In genomic region chrIII:11110756-11111155, ce11 we compare ENCODE assay signal across 5 worm cellular contexts.
TF ChIP-seq lines count a peak whose summit lies in the region.

No protein-coding gene starts in this region.

TF ChIP-seq in whole organism, L1 larva, 84 proteins besides CTCF, POLR2A, EP300 and RAD21 (continues in another document):
- TF ChIP-seq fkh-4 (tag; optimal IDR thresholded peaks at IDR 0.05; lab: Kevin White, UChicago; ENCODE audit: borderline replicate concordance), result peak; percentile 57
- TF ChIP-seq isw-1 (GFP tag; IDR thresholded peaks at IDR 0.05; lab: Robert Waterston, UW), result peak; percentile 71
- TF ChIP-seq nhr-90 (tag; optimal IDR thresholded peaks at IDR 0.05; lab: Kevin White, UChicago; ENCODE audit: poor library complexity), result peak; percentile 78
- peak; percentile 72 for TF ChIP-seq fkh-8 (tag; optimal IDR thresholded peaks at IDR 0.05; lab: Kevin White, UChicago)
- TF ChIP-seq egl-27 (tag; optimal IDR thresholded peaks at IDR 0.05; lab: Kevin White, UChicago), result no peak
- peak; percentile 79 for TF ChIP-seq unc-98 (GFP tag; IDR thresholded peaks at IDR 0.05; lab: Robert Waterston, UW)
- peak; percentile 69 for TF ChIP-seq egl-13 (tag; optimal IDR thresholded peaks at IDR 0.05; lab: Kevin White, UChicago)
- peak; percentile 88 for TF ChIP-seq efl-1 (optimal IDR thresholded peaks at IDR 0.05; lab: Kevin White, UChicago)
- TF ChIP-seq efl-1 (GFP tag; optimal IDR thresholded peaks at IDR 0.05 in 1 of 2; lab: Kevin White, UChicago), result peak; percentile 78 to 98
- TF ChIP-seq ztf-11 (tag; optimal IDR thresholded peaks at IDR 0.05; lab: Kevin White, UChicago), result peak in 1 of 2 experiments; percentile 67
- TF ChIP-seq swsn-7 (tag; optimal IDR thresholded peaks at IDR 0.05; lab: Kevin White, UChicago), result peak; percentile 77
- TF ChIP-seq nhr-71 (tag; optimal IDR thresholded peaks at IDR 0.05; lab: Kevin White, UChicago), result peak; percentile 88
- TF ChIP-seq mep-1 (tag; optimal IDR thresholded peaks at IDR 0.05; lab: Kevin White, UChicago), result peak; percentile 72
- no peak for TF ChIP-seq zag-1 (tag; optimal IDR thresholded peaks at IDR 0.05; lab: Kevin White, UChicago)
- peak in 1 of 2 experiments; percentile 20 for TF ChIP-seq mdl-1 (tag; optimal IDR thresholded peaks at IDR 0.05; lab: Kevin White, UChicago)
- TF ChIP-seq F16B12.6 (tag; optimal IDR thresholded peaks at IDR 0.05; lab: Kevin White, UChicago), result peak; percentile 59
- TF ChIP-seq nhr-85 (tag; lab: Kevin White, UChicago), result peak; percentile 70

TF ChIP-seq in whole organism, L3 larva, 47 proteins besides CTCF, POLR2A, EP300 and RAD21 (continues in another document):
- TF ChIP-seq snpc-4 (tag; optimal IDR thresholded peaks at IDR 0.05; lab: Kevin White, UChicago), result peak; percentile 56
- TF ChIP-seq pha-4 (tag; optimal IDR thresholded peaks at IDR 0.05; lab: Kevin White, UChicago), result peak; percentile 45
- TF ChIP-seq R02D3.7 (tag; optimal IDR thresholded peaks at IDR 0.05; lab: Kevin White, UChicago), result peak; percentile 40
- peak; percentile 38 for TF ChIP-seq elt-2 (tag; optimal IDR thresholded peaks at IDR 0.05; lab: Kevin White, UChicago)
- TF ChIP-seq sea-2 (GFP tag; optimal IDR thresholded peaks at IDR 0.05; lab: Kevin White, UChicago), result no peak
- no peak for TF ChIP-seq skn-1 (tag; optimal IDR thresholded peaks at IDR 0.05; lab: Kevin White, UChicago)
- TF ChIP-seq lsy-12 (tag; optimal IDR thresholded peaks at IDR 0.05; lab: Kevin White, UChicago), result peak; percentile 26
- peak; percentile 25 for TF ChIP-seq nhr-25 (tag; optimal IDR thresholded peaks at IDR 0.05; lab: Kevin White, UChicago)
- TF ChIP-seq ama-1 (optimal IDR thresholded peaks at IDR 0.05; lab: Kevin White, UChicago), result no peak
- peak; percentile 51 for TF ChIP-seq nfya-1 (tag; optimal IDR thresholded peaks at IDR 0.05; lab: Kevin White, UChicago; ENCODE audit: insufficient read depth)
- TF ChIP-seq ceh-28 (tag; optimal IDR thresholded peaks at IDR 0.05; lab: Kevin White, UChicago), result peak; percentile 25
- peak; percentile 67 for TF ChIP-seq hmg-11 (tag; optimal IDR thresholded peaks at IDR 0.05; lab: Kevin White, UChicago)
- no peak for TF ChIP-seq egl-27 (tag; optimal IDR thresholded peaks at IDR 0.05; lab: Kevin White, UChicago)
- peak; percentile 66 for TF ChIP-seq lin-15B (tag; optimal IDR thresholded peaks at IDR 0.05; lab: Kevin White, UChicago)
- TF ChIP-seq jun-1 (tag; optimal IDR thresholded peaks at IDR 0.05; lab: Kevin White, UChicago), result peak; percentile 37
- TF ChIP-seq aly-2 (tag; optimal IDR thresholded peaks at IDR 0.05; lab: Kevin White, UChicago), result no peak
- peak; percentile 64 for TF ChIP-seq nhr-23 (tag; optimal IDR thresholded peaks at IDR 0.05; lab: Kevin White, UChicago)
- TF ChIP-seq nhr-76 (tag; optimal IDR thresholded peaks at IDR 0.05; lab: Kevin White, UChicago), result no peak
- peak; percentile 18 for TF ChIP-seq lin-39 (tag; optimal IDR thresholded peaks at IDR 0.05; lab: Kevin White, UChicago)

TF ChIP-seq in whole organism, early embryonic, 17 proteins besides CTCF, POLR2A, EP300 and RAD21:
- TF ChIP-seq ceh-36 (tag; optimal IDR thresholded peaks at IDR 0.05; lab: Kevin White, UChicago) (no peak), hmbx-1 (tag; optimal IDR thresholded peaks at IDR 0.05; lab: Kevin White, UChicago) (no peak), ceh-13 (GFP tag; optimal IDR thresholded peaks at IDR 0.05; lab: Kevin White, UChicago) (no peak), pes-1 (GFP tag; IDR thresholded peaks at IDR 0.05; lab: Robert Waterston, UW) (0 out of 2 replicates have a peak, but pooled peaks have one; percentile 44), F13C5.2 (tag; optimal IDR thresholded peaks at IDR 0.05; lab: Kevin White, UChicago) (peak; percentile 36), flt-1 (GFP tag; IDR thresholded peaks at IDR 0.05; lab: Robert Waterston, UW) (0 out of 2 replicates have a peak, but pooled peaks have one; percentile 20), sea-1 (GFP tag; conservative IDR thresholded peaks at IDR 0.05; lab: Robert Waterston, UW) (0 out of 2 replicates have a peak, but pooled peaks have one; percentile 43), scrt-1 (GFP tag; IDR thresholded peaks at IDR 0.05; lab: Robert Waterston, UW) (peak; percentile 61; the same call in 1 of the 2 replicates), hmg-4 (GFP tag; optimal IDR thresholded peaks at IDR 0.05; lab: Kevin White, UChicago) (peak; percentile 14)

TF ChIP-seq in whole organism, midembryonic, 9 proteins besides CTCF, POLR2A, EP300 and RAD21:
- TF ChIP-seq cog-1 (tag; optimal IDR thresholded peaks at IDR 0.05; lab: Kevin White, UChicago), result no peak
- no peak for TF ChIP-seq med-1 (GFP tag; optimal IDR thresholded peaks at IDR 0.05; lab: Kevin White, UChicago; ENCODE audit: insufficient read depth)
- TF ChIP-seq ztf-23 (GFP tag; IDR thresholded peaks at IDR 0.05; lab: Robert Waterston, UW), result 0 out of 2 replicates have a peak, but pooled peaks have one; percentile 40
- TF ChIP-seq tab-1 (GFP tag; IDR thresholded peaks at IDR 0.05; lab: Robert Waterston, UW), result no peak
- no peak for TF ChIP-seq ztf-29 (GFP tag; IDR thresholded peaks at IDR 0.05; lab: Robert Waterston, UW)
- peak; percentile 42; the same call in 1 of the 2 replicates for TF ChIP-seq flt-1 (GFP tag; IDR thresholded peaks at IDR 0.05; lab: Robert Waterston, UW)
- TF ChIP-seq ref-1 (GFP tag; conservative IDR thresholded peaks at IDR 0.05; lab: Robert Waterston, UW), result no peak
- TF ChIP-seq klf-2 (GFP tag; conservative IDR thresholded peaks at IDR 0.05; lab: Robert Waterston, UW), result no peak
- 0 out of 2 replicates have a peak, but pooled peaks have one; percentile 5 for TF ChIP-seq T22C8.4 (GFP tag; IDR thresholded peaks at IDR 0.05; lab: Robert Waterston, UW)

TF ChIP-seq in whole organism, young adult, 124 proteins besides CTCF, POLR2A, EP300 and RAD21 (continues in another document):
- no peak for TF ChIP-seq him-1 (tag; optimal IDR thresholded peaks at IDR 0.05; lab: Kevin White, UChicago)
- TF ChIP-seq Y56A3A.18 (GFP tag; IDR thresholded peaks at IDR 0.05; lab: Robert Waterston, UW), result no peak
- TF ChIP-seq Y53G8AR.9 (GFP tag; conservative IDR thresholded peaks at IDR 0.05; lab: Robert Waterston, UW), result peak; percentile 62; the same call in 1 of the 2 replicates
- TF ChIP-seq gei-17 (GFP tag; optimal IDR thresholded peaks at IDR 0.05; lab: Kevin White, UChicago), result no peak
- peak; percentile 71 for TF ChIP-seq ekl-4 (GFP tag; IDR thresholded peaks at IDR 0.05; lab: Robert Waterston, UW)
- TF ChIP-seq ceh-40 (GFP tag; IDR thresholded peaks at IDR 0.05; lab: Robert Waterston, UW), result no peak
- TF ChIP-seq pha-4 (tag; optimal IDR thresholded peaks at IDR 0.05; lab: Kevin White, UChicago), result no peak
- TF ChIP-seq mxl-1 (tag; optimal IDR thresholded peaks at IDR 0.05; lab: Kevin White, UChicago), result no peak
- TF ChIP-seq aptf-3 (GFP tag; IDR thresholded peaks at IDR 0.05; lab: Robert Waterston, UW), result no peak
- TF ChIP-seq C17E4.6 (GFP tag; IDR thresholded peaks at IDR 0.05; lab: Robert Waterston, UW), result 0 out of 2 replicates have a peak, but pooled peaks have one; percentile 25
- no peak for TF ChIP-seq rpc-1 (optimal IDR thresholded peaks at IDR 0.05; lab: Kevin White, UChicago)
- TF ChIP-seq rpc-1 (tag; optimal IDR thresholded peaks at IDR 0.05; lab: Kevin White, UChicago), result no peak
- peak; percentile 63 for TF ChIP-seq madf-6 (GFP tag; IDR thresholded peaks at IDR 0.05; lab: Robert Waterston, UW)
- no peak for TF ChIP-seq C06A6.2 (GFP tag; conservative IDR thresholded peaks at IDR 0.05; lab: Robert Waterston, UW)
- no peak for TF ChIP-seq chd-7 (tag; optimal IDR thresholded peaks at IDR 0.05; lab: Kevin White, UChicago)
- no peak for TF ChIP-seq efl-1 (GFP tag; optimal IDR thresholded peaks at IDR 0.05; lab: Kevin White, UChicago)
- peak; percentile 65; the same call in 1 of the 2 replicates for TF ChIP-seq pbrm-1 (GFP tag; IDR thresholded peaks at IDR 0.05; lab: Robert Waterston, UW)
- TF ChIP-seq F23B12.7 (tag; optimal IDR thresholded peaks at IDR 0.05; lab: Kevin White, UChicago; ENCODE audit: insufficient read depth), result peak; percentile 48
- no peak for TF ChIP-seq F10E7.11 (tag; optimal IDR thresholded peaks at IDR 0.05; lab: Kevin White, UChicago)
- TF ChIP-seq repo-1 (tag; optimal IDR thresholded peaks at IDR 0.05; lab: Kevin White, UChicago), result peak; percentile 36
- TF ChIP-seq lsy-27 (tag; optimal IDR thresholded peaks at IDR 0.05; lab: Kevin White, UChicago; ENCODE audit: borderline replicate concordance, insufficient read depth), result no peak
- TF ChIP-seq lin-40 (tag; optimal IDR thresholded peaks at IDR 0.05; lab: Kevin White, UChicago), result peak; percentile 70
- peak; percentile 6 for TF ChIP-seq F49E8.2 (tag; optimal IDR thresholded peaks at IDR 0.05; lab: Kevin White, UChicago; ENCODE audit: insufficient read depth)
- 0 out of 2 replicates have a peak, but pooled peaks have one; percentile 39 for TF ChIP-seq attf-3 (GFP tag; conservative IDR thresholded peaks at IDR 0.05; lab: Robert Waterston, UW)
- peak; percentile 54 for TF ChIP-seq tbp1 (GFP tag; optimal IDR thresholded peaks at IDR 0.05; lab: Kevin White, UChicago)
- TF ChIP-seq rec-8 (tag; optimal IDR thresholded peaks at IDR 0.05; lab: Kevin White, UChicago), result peak in 1 of 2 experiments; percentile 1
- TF ChIP-seq ztf-28 (GFP tag; IDR thresholded peaks at IDR 0.05; lab: Robert Waterston, UW), result 0 out of 2 replicates have a peak, but pooled peaks have one; percentile 9
- TF ChIP-seq D2030.7 (GFP tag; IDR thresholded peaks at IDR 0.05; lab: Robert Waterston, UW), result peak; percentile 49; the same call in 1 of the 2 replicates
- TF ChIP-seq ceh-100 (GFP tag; IDR thresholded peaks at IDR 0.05; lab: Robert Waterston, UW), result peak; percentile 88
- 0 out of 2 replicates have a peak, but pooled peaks have one; percentile 56 for TF ChIP-seq madf-3 (GFP tag; IDR thresholded peaks at IDR 0.05; lab: Robert Waterston, UW)
- TF ChIP-seq bed-1 (GFP tag; IDR thresholded peaks at IDR 0.05; lab: Robert Waterston, UW), result no peak
- no peak for TF ChIP-seq B0019.2 (GFP tag; conservative IDR thresholded peaks at IDR 0.05; lab: Robert Waterston, UW)
- peak; percentile 99 for TF ChIP-seq hmg-1.2 (GFP tag; IDR thresholded peaks at IDR 0.05; lab: Robert Waterston, UW)
- peak; percentile 62 for TF ChIP-seq tlf-1 (GFP tag; optimal IDR thresholded peaks at IDR 0.05; lab: Kevin White, UChicago)
- TF ChIP-seq Y79H2A.3 (GFP tag; conservative IDR thresholded peaks at IDR 0.05; lab: Robert Waterston, UW), result no peak
- TF ChIP-seq F57A8.1 (GFP tag; optimal IDR thresholded peaks at IDR 0.05; lab: Kevin White, UChicago), result no peak
- TF ChIP-seq ztf-18 (tag; optimal IDR thresholded peaks at IDR 0.05; lab: Kevin White, UChicago), result peak; percentile 91
- no peak for TF ChIP-seq ama-1 (optimal IDR thresholded peaks at IDR 0.05; lab: Kevin White, UChicago)
- no peak for TF ChIP-seq ama-1 (GFP tag; optimal IDR thresholded peaks at IDR 0.05; lab: Kevin White, UChicago)
- 0 out of 2 replicates have a peak, but pooled peaks have one; percentile 16 for TF ChIP-seq hsf-1 (GFP tag; IDR thresholded peaks at IDR 0.05; lab: Robert Waterston, UW)

Comparison
In these comparisons a context has a peak if more than half of its experiments do, and no peak if none do; other contexts are left out.
1. Of the 8 proteins assayed by ChIP-seq in both whole organism, young adult and whole organism, L1 larva: peak only in whole organism, young adult: none; only in whole organism, L1 larva: dpl-1, efl-1, lin-35 and nhr-90; in both: snpc-4; in neither: 3.